Worm (Caenorhabditis elegans) whole organism, early embryonic: ENCODE measurements around the gene srsx-22.

ENCODE experiments used
- B0310.2 ChIP-seq: sonication (generic microtip); optimal IDR thresholded peaks from 2 replicates; lab custom pipeline; 2016; ENCODE audit warnings: mild to moderate bottlenecking, missing genetic modification characterization, missing compliant biosample characterization
- F13C5.2 ChIP-seq: sonication (generic microtip); optimal IDR thresholded peaks from 2 replicates; lab custom pipeline; 2017; ENCODE audit warnings: mild to moderate bottlenecking, missing genetic modification characterization, inconsistent platforms, missing compliant biosample characterization
- aly-1 ChIP-seq: sonication (generic microtip); optimal IDR thresholded peaks from 2 replicates; lab custom pipeline; 2016; ENCODE audit warnings: missing genetic modification characterization, missing compliant biosample characterization
- ama-1 ChIP-seq: fragments of 150-350 bp; optimal IDR thresholded peaks from 2 replicates; lab custom pipeline; 2014
- ceh-13 ChIP-seq: fragments of 200-800 bp; sonication (Bioruptor generic); optimal IDR thresholded peaks from 2 replicates; lab custom pipeline; 2018; ENCODE audit warnings: mild to moderate bottlenecking, missing genetic modification characterization, missing compliant biosample characterization
- ceh-36 ChIP-seq: sonication (generic microtip); optimal IDR thresholded peaks from 2 replicates; lab custom pipeline; 2016; ENCODE audit warnings: missing genetic modification characterization, inconsistent platforms, missing compliant biosample characterization
- ets-7 ChIP-seq: sonication (generic microtip); optimal IDR thresholded peaks from 2 replicates; lab custom pipeline; 2016; ENCODE audit warnings: missing genotype, missing genetic modification characterization, missing compliant biosample characterization
- flt-1 ChIP-seq: fragments of 200-800 bp; sonication (Bioruptor generic); IDR thresholded peaks from 2 replicates; pipeline ENCODE4 v1.3.6; 2022; ENCODE audit warnings: missing genetic modification characterization, missing compliant biosample characterization
- hmbx-1 ChIP-seq: sonication (generic microtip); optimal IDR thresholded peaks from 2 replicates; lab custom pipeline; 2016; ENCODE audit warnings: mild to moderate bottlenecking, missing genetic modification characterization, missing compliant biosample characterization
- hmg-4 ChIP-seq: fragments of 200-800 bp; sonication (Bioruptor generic); optimal IDR thresholded peaks from 2 replicates; lab custom pipeline; 2018; ENCODE audit warnings: mild to moderate bottlenecking, missing genetic modification characterization, missing compliant biosample characterization
- hnd-1 ChIP-seq: sonication (generic microtip); optimal IDR thresholded peaks from 2 replicates; lab custom pipeline; 2016; ENCODE audit warnings: missing genetic modification characterization, missing compliant biosample characterization
- pes-1 ChIP-seq: fragments of 200-800 bp; sonication (Bioruptor generic); IDR thresholded peaks from 2 replicates; pipeline ENCODE4 v1.3.6; 2022; ENCODE audit warnings: missing genetic modification reagents, missing genetic modification characterization, missing compliant biosample characterization
- scrt-1 ChIP-seq: fragments of 200-800 bp; sonication (Bioruptor generic); IDR thresholded peaks from 2 replicates; pipeline ENCODE4 v1.3.6; 2022; ENCODE audit warnings: missing genetic modification characterization, missing compliant biosample characterization
- sea-1 ChIP-seq: fragments of 200-800 bp; sonication (Bioruptor generic); conservative IDR thresholded peaks from 2 replicates; pipeline ENCODE4 v1.3.6; 2022; ENCODE audit warnings: missing genetic modification characterization, missing compliant biosample characterization
- tbx-11 ChIP-seq: fragments of 200-800 bp; sonication (Bioruptor generic); IDR thresholded peaks from 2 replicates; pipeline ENCODE4 v1.3.6; 2022; ENCODE audit warnings: missing genetic modification characterization, missing compliant biosample characterization
- tbx-37 ChIP-seq: fragments of 200-800 bp; sonication (Bioruptor generic); conservative IDR thresholded peaks from 2 replicates; pipeline ENCODE4 v1.3.6; 2022; ENCODE audit warnings: missing genetic modification reagents, missing genetic modification characterization, missing compliant biosample characterization
- tra-4 ChIP-seq: sonication (generic microtip); optimal IDR thresholded peaks from 2 replicates; lab custom pipeline; 2017; ENCODE audit warnings: missing genetic modification characterization, missing compliant biosample characterization

srsx-22 gene

ce11 chrV:8307681-8308080, 43.8 kb upstream of the srsx-22 start, which contains the start of gene clec-218:
Gene clec-218 (plus strand): TSS chrV:8307942.
- no peak for TF ChIP-seq B0310.2
- no peak for TF ChIP-seq flt-1 (GFP tag; lab: Robert Waterston, UW)
- no peak for TF ChIP-seq tbx-37 (GFP tag; lab: Robert Waterston, UW)
- TF ChIP-seq hmg-4: no peak
- no peak for TF ChIP-seq hmbx-1 (tag; lab: Kevin White, UChicago)
- no peak for TF ChIP-seq aly-1
- TF ChIP-seq tra-4 (tag; lab: Kevin White, UChicago): no peak
- no peak for TF ChIP-seq ceh-36
- TF ChIP-seq sea-1: no peak
- TF ChIP-seq tbx-11 (GFP tag; lab: Robert Waterston, UW): no peak
- no peak for TF ChIP-seq hnd-1 (tag; lab: Kevin White, UChicago)
- no peak for TF ChIP-seq ets-7 (tag; lab: Kevin White, UChicago)
- TF ChIP-seq ceh-13 (GFP tag; lab: Kevin White, UChicago): no peak
- TF ChIP-seq ama-1 (lab: Kevin White, UChicago): no peak
- TF ChIP-seq scrt-1 (GFP tag; lab: Robert Waterston, UW): no peak
- no peak for TF ChIP-seq pes-1

- TF ChIP-seq hmbx-1 (tag; lab: Kevin White, UChicago): no peak
- TF ChIP-seq ceh-13 (GFP tag; lab: Kevin White, UChicago): no peak
- no peak for TF ChIP-seq scrt-1 (GFP tag; lab: Robert Waterston, UW)
- TF ChIP-seq sea-1: no peak
- no peak for TF ChIP-seq hmg-4
- no peak for TF ChIP-seq B0310.2
- TF ChIP-seq pes-1: no peak
- no peak for TF ChIP-seq F13C5.2
- TF ChIP-seq aly-1: no peak
- no peak for TF ChIP-seq ceh-36
- TF ChIP-seq tbx-11 (GFP tag; lab: Robert Waterston, UW): no peak
- no peak for TF ChIP-seq tbx-37 (GFP tag; lab: Robert Waterston, UW)
- no peak for TF ChIP-seq ets-7 (tag; lab: Kevin White, UChicago)
These were observed 40.3 kb upstream of the srsx-22 start, which contains the start of gene W02D7.12 for ce11 chrV:8311210-8311609. Gene W02D7.12 (plus strand): TSS chrV:8311510.

ce11 chrV:8318135-8318534, 33.3 kb upstream of the srsx-22 start, which contains the start of gene clec-219:
Gene clec-219 (plus strand): TSS chrV:8318435.
- TF ChIP-seq sea-1: no peak
- no peak for TF ChIP-seq B0310.2
- TF ChIP-seq tbx-37 (GFP tag; lab: Robert Waterston, UW): no peak
- TF ChIP-seq ceh-36: no peak
- no peak for TF ChIP-seq scrt-1 (GFP tag; lab: Robert Waterston, UW)

DNA sequence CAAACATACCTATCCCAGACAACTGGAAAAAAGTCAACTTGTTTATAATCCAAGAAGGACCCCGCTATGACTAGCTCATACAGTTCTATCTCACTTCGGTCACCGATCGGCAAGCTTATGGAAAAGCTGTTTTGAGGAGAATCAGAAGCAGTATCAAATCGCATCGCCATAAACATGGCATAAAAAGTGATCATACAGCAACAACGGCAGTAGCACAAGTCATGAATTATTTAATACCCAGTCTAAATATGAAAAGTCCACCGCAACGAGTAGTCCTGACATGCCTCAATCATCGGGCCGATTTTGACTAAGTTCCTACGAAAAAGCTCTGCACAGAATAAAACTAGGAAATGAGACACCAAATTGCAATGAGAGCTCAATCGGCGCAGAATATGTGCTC, 27.9 kb upstream of the srsx-22 start:
- TF ChIP-seq ama-1 (lab: Kevin White, UChicago): no peak
- TF ChIP-seq sea-1: no peak
- no peak for TF ChIP-seq ceh-36
- no peak for TF ChIP-seq aly-1
- no peak for TF ChIP-seq flt-1 (GFP tag; lab: Robert Waterston, UW)
- no peak for TF ChIP-seq tbx-11 (GFP tag; lab: Robert Waterston, UW)
- TF ChIP-seq tra-4 (tag; lab: Kevin White, UChicago): no peak
- TF ChIP-seq tbx-37 (GFP tag; lab: Robert Waterston, UW): no peak
- TF ChIP-seq pes-1: no peak
- no peak for TF ChIP-seq ets-7 (tag; lab: Kevin White, UChicago)
- TF ChIP-seq hmg-4: no peak
- no peak for TF ChIP-seq hnd-1 (tag; lab: Kevin White, UChicago)
- TF ChIP-seq scrt-1 (GFP tag; lab: Robert Waterston, UW): no peak
- no peak for TF ChIP-seq ceh-13 (GFP tag; lab: Kevin White, UChicago)
- TF ChIP-seq F13C5.2: no peak
- no peak for TF ChIP-seq B0310.2
- no peak for TF ChIP-seq hmbx-1 (tag; lab: Kevin White, UChicago)

- TF ChIP-seq sea-1 (no peak), ceh-13 (GFP tag; lab: Kevin White, UChicago) (no peak), flt-1 (GFP tag; lab: Robert Waterston, UW) (no peak), pes-1 (no peak), tbx-11 (GFP tag; lab: Robert Waterston, UW) (no peak), aly-1 (no peak), ceh-36 (no peak), scrt-1 (GFP tag; lab: Robert Waterston, UW) (no peak), tbx-37 (GFP tag; lab: Robert Waterston, UW) (no peak), hmg-4 (no peak), F13C5.2 (no peak), hmbx-1 (tag; lab: Kevin White, UChicago) (no peak), hnd-1 (tag; lab: Kevin White, UChicago) (no peak), ets-7 (tag; lab: Kevin White, UChicago) (no peak), tra-4 (tag; lab: Kevin White, UChicago) (no peak), ama-1 (lab: Kevin White, UChicago) (no peak), B0310.2 (no peak)
These were observed 25.6 kb upstream of the srsx-22 start for ce11 chrV:8325906-8326305.

DNA sequence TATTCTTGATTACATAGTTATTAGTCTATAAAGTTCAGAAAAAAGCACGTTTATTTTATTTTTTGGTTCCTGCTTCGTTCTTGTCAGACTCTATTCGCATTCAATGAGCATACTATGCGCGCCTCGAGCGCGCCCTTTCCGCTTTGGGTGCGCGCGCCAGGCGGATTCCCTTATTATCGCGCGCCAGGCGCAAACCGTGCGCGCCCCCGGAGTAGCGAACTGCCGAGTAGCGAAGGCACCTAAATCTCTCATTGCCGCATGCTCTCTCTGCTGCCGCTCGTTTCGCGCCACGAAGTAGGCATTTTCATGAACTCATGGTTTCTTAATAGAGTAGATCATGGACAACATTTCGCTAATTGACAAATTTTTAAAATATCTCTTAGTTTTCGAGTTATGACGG, 24.4 kb upstream of the srsx-22 start:
- TF ChIP-seq F13C5.2 (no peak), tbx-11 (GFP tag; lab: Robert Waterston, UW) (no peak), aly-1 (no peak), pes-1 (no peak), hmbx-1 (tag; lab: Kevin White, UChicago) (no peak), tra-4 (tag; lab: Kevin White, UChicago) (no peak), ceh-36 (no peak), B0310.2 (no peak), ama-1 (lab: Kevin White, UChicago) (no peak), hnd-1 (tag; lab: Kevin White, UChicago) (no peak), ceh-13 (GFP tag; lab: Kevin White, UChicago) (no peak), ets-7 (tag; lab: Kevin White, UChicago) (no peak), hmg-4 (no peak), scrt-1 (GFP tag; lab: Robert Waterston, UW) (no peak), sea-1 (no peak), flt-1 (GFP tag; lab: Robert Waterston, UW) (no peak), tbx-37 (GFP tag; lab: Robert Waterston, UW) (no peak)

ce11 chrV:8329390-8329789, 22.1 kb upstream of the srsx-22 start:
- TF ChIP-seq scrt-1 (GFP tag; lab: Robert Waterston, UW): 0 out of 2 replicates have a peak, but pooled peaks have one; percentile 47

DNA sequence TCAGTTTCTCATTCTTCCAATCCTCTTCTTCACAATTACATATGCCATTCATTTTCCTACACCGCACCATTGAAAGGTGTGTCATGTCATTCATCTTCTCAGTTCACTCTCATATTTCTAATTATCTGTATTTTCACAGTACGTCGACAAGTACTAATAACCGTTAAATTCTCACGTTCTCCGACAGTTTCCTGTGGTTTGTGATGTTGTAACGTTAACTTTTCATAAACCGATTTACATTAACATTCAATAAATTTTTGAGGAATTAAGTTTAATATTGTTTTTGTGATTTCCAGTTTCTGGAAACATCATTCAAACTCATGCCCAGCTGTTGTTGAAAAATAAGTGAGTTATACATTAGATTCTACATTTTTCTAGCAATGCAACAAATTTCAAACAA, 17.1 kb upstream of the srsx-22 start, which contains the start of gene tmd-2:
tmd-2 (plus strand) TSS at position 301 of the 400 bp plus-strand sequence.
- TF ChIP-seq hmbx-1 (tag; lab: Kevin White, UChicago): no peak
- no peak for TF ChIP-seq scrt-1 (GFP tag; lab: Robert Waterston, UW)
- no peak for TF ChIP-seq ceh-13 (GFP tag; lab: Kevin White, UChicago)
- TF ChIP-seq ets-7 (tag; lab: Kevin White, UChicago): no peak
- TF ChIP-seq F13C5.2: no peak
- TF ChIP-seq sea-1: no peak
- TF ChIP-seq pes-1: no peak
- TF ChIP-seq hmg-4: no peak
- no peak for TF ChIP-seq tbx-11 (GFP tag; lab: Robert Waterston, UW)
- no peak for TF ChIP-seq tbx-37 (GFP tag; lab: Robert Waterston, UW)
- TF ChIP-seq ama-1 (lab: Kevin White, UChicago): no peak
- TF ChIP-seq aly-1: no peak
- TF ChIP-seq flt-1 (GFP tag; lab: Robert Waterston, UW): no peak
- no peak for TF ChIP-seq B0310.2
